Fruit fly (Drosophila melanogaster): ENCODE results near the gene B-H2.

The B-H2 gene

dm6 chrX:17329933-17330674 is 15.7 kb downstream of the B-H2 start:
- TF ChIP-seq CG17801 (GFP tag; optimal IDR thresholded peaks at IDR 0.05; ENCODE audit: partially characterized antibody): no peak

- no peak for TF ChIP-seq CG17801 (GFP tag; optimal IDR thresholded peaks at IDR 0.05; ENCODE audit: partially characterized antibody)
These were observed 16.4 kb downstream of the B-H2 start for dm6 chrX:17330678-17331261.

dm6 chrX:17332390-17332789 is 18.0 kb downstream of the B-H2 start:
- no peak for TF ChIP-seq CG17801 (GFP tag; optimal IDR thresholded peaks at IDR 0.05; ENCODE audit: partially characterized antibody)

dm6 chrX:17334101-17334500 is 19.7 kb downstream of the B-H2 start:
- TF ChIP-seq CG17801 (GFP tag; optimal IDR thresholded peaks at IDR 0.05; ENCODE audit: partially characterized antibody): no peak

dm6 chrX:17336335-17336734 is 22.0 kb downstream of the B-H2 start:
- TF ChIP-seq CG17801 (GFP tag; optimal IDR thresholded peaks at IDR 0.05; ENCODE audit: partially characterized antibody): no peak

dm6 chrX:17339693-17340092 is 25.3 kb downstream of the B-H2 start:
- no peak for TF ChIP-seq CG17801 (GFP tag; optimal IDR thresholded peaks at IDR 0.05; ENCODE audit: partially characterized antibody)

dm6 chrX:17345806-17346424 is 31.5 kb downstream of the B-H2 start:
- no peak for TF ChIP-seq CG17801 (GFP tag; optimal IDR thresholded peaks at IDR 0.05; ENCODE audit: partially characterized antibody)

- TF ChIP-seq CG17801 (GFP tag; optimal IDR thresholded peaks at IDR 0.05; ENCODE audit: partially characterized antibody): no peak
These were observed 37.2 kb downstream of the B-H2 start for dm6 chrX:17351554-17351953.

- no peak for TF ChIP-seq CG17801 (GFP tag; optimal IDR thresholded peaks at IDR 0.05; ENCODE audit: partially characterized antibody)
These were observed 38.6 kb downstream of the B-H2 start for dm6 chrX:17352937-17353336.

dm6 chrX:17355732-17356131 is 41.4 kb downstream of the B-H2 start:
- TF ChIP-seq CG17801 (GFP tag; optimal IDR thresholded peaks at IDR 0.05; ENCODE audit: partially characterized antibody): no peak

- no peak for TF ChIP-seq CG17801 (GFP tag; optimal IDR thresholded peaks at IDR 0.05; ENCODE audit: partially characterized antibody)
These were observed 43.1 kb downstream of the B-H2 start for dm6 chrX:17357443-17357842.

dm6 chrX:17361111-17361510 is 46.7 kb downstream of the B-H2 start:
- no peak for TF ChIP-seq CG17801 (GFP tag; optimal IDR thresholded peaks at IDR 0.05; ENCODE audit: partially characterized antibody)

- TF ChIP-seq CG17801 (GFP tag; optimal IDR thresholded peaks at IDR 0.05; ENCODE audit: partially characterized antibody): no peak
These were observed 54.2 kb downstream of the B-H2 start for dm6 chrX:17368569-17368968.

Measured in ovary, adult (tissue).